Worm (Caenorhabditis elegans) whole organism, L4 larva: Measurements from ENCODE around the gene fkh-4.
A peak's percentile ranks its signal among the peaks of the same experiment; 100 is the strongest.

Source experiments
- D1046.2 ChIP-seq: fragments of 200-800 bp; sonication (Bioruptor generic); IDR thresholded peaks from 2 replicates; pipeline ENCODE4 v1.3.6; 2022; ENCODE audit warnings: missing genetic modification characterization, missing compliant biosample characterization
- F10B5.3 ChIP-seq: sonication (generic microtip); optimal IDR thresholded peaks from 2 replicates; lab custom pipeline; 2016; ENCODE audit warnings: mild to moderate bottlenecking, missing genetic modification characterization, missing compliant biosample characterization
- F26F4.8 ChIP-seq: fragments of 200-800 bp; sonication (Bioruptor generic); conservative IDR thresholded peaks from 2 replicates; pipeline ENCODE4 v1.3.6; 2022; ENCODE audit warnings: missing genetic modification characterization, missing compliant biosample characterization
- F44E2.7 ChIP-seq: fragments of 200-800 bp; sonication (Bioruptor generic); IDR thresholded peaks from 2 replicates; pipeline ENCODE4 v2.1.2; 2022; ENCODE audit warnings: missing genetic modification characterization, missing compliant biosample characterization
- R02D3.7 ChIP-seq: fragments of 150-350 bp; sonication (generic microtip); optimal IDR thresholded peaks from 3 replicates; lab custom pipeline; 2014; ENCODE audit warnings: missing biosample characterization, missing genetic modification characterization
- T20F7.1 ChIP-seq: fragments of 200-800 bp; sonication (Bioruptor generic); optimal IDR thresholded peaks from 2 replicates; lab custom pipeline; 2018; ENCODE audit warnings: mild to moderate bottlenecking, missing genetic modification characterization, missing compliant biosample characterization
- Y5F2A.4 ChIP-seq: fragments of 200-800 bp; sonication (Bioruptor generic); optimal IDR thresholded peaks from 2 replicates; lab custom pipeline; 2018; ENCODE audit warnings: mild to moderate bottlenecking, missing genetic modification characterization, missing compliant biosample characterization
- ZK337.2 ChIP-seq: fragments of 200-800 bp; sonication (Bioruptor generic); IDR thresholded peaks from 2 replicates; pipeline ENCODE4 v1.3.6; 2022; ENCODE audit warnings: missing genetic modification reagents, missing genetic modification characterization, missing compliant biosample characterization
- aha-1 ChIP-seq: fragments of 150-350 bp; peaks from one replicate; lab custom pipeline; 2014; ENCODE audit warnings: missing biosample characterization, missing genetic modification characterization
- ama-1 ChIP-seq: fragments of 150-350 bp; optimal IDR thresholded peaks from 2 replicates; lab custom pipeline; 2014; ENCODE audit warnings: inconsistent platforms, mixed read lengths
- arid-1 ChIP-seq: fragments of 200-800 bp; sonication (Bioruptor generic); conservative IDR thresholded peaks from 2 replicates; pipeline ENCODE4 v1.3.6; 2022; ENCODE audit warnings: missing genetic modification reagents, missing genetic modification characterization, missing compliant biosample characterization
- attf-4 ChIP-seq: sonication (generic microtip); optimal IDR thresholded peaks from 3 replicates; lab custom pipeline; 2017; ENCODE audit warnings: missing biosample characterization, missing genetic modification characterization
- ceh-32 ChIP-seq: sonication (generic microtip); optimal IDR thresholded peaks from 2 replicates; lab custom pipeline; 2016; ENCODE audit warnings: mild to moderate bottlenecking, missing genetic modification characterization, missing compliant biosample characterization; ENCODE audit not compliant: poor library complexity
- ceh-44 ChIP-seq: fragments of 200-800 bp; sonication (Bioruptor generic); IDR thresholded peaks from 2 replicates; pipeline ENCODE4 v1.3.6; 2022; ENCODE audit warnings: missing genetic modification reagents, missing genetic modification characterization, missing compliant biosample characterization
- ceh-62 ChIP-seq: sonication (generic microtip); optimal IDR thresholded peaks from 2 replicates; lab custom pipeline; 2017; ENCODE audit warnings: missing biosample characterization, missing genetic modification characterization
- ceh-82 ChIP-seq: sonication (generic microtip); optimal IDR thresholded peaks from 2 replicates; lab custom pipeline; 2017; ENCODE audit warnings: missing biosample characterization, missing genetic modification characterization
- ces-1 ChIP-seq: fragments of 150-350 bp; sonication (generic microtip); optimal IDR thresholded peaks from 4 replicates; lab custom pipeline; 2014; ENCODE audit warnings: missing biosample characterization, missing genetic modification reagents, missing genetic modification characterization
- daf-16 ChIP-seq, 3 experiments: sonication (generic microtip); optimal IDR thresholded peaks; 2 replicates each; lab custom pipeline; 2016 to 2017; ENCODE audit warnings: missing genetic modification characterization in 3 of 3, missing genetic modification reagents in 3 of 3, mild to moderate bottlenecking in 2 of 3, missing compliant biosample characterization in 2 of 3, missing biosample characterization in 1 of 3, moderate library complexity in 1 of 3
- daf-8 ChIP-seq: fragments of 200-800 bp; sonication (Bioruptor generic); IDR thresholded peaks from 2 replicates; pipeline ENCODE4 v1.3.6; 2022; ENCODE audit warnings: missing genetic modification characterization, missing compliant biosample characterization
- dmd-8 ChIP-seq: fragments of 200-800 bp; sonication (Bioruptor generic); IDR thresholded peaks from 2 replicates; pipeline ENCODE4 v1.3.6; 2022; ENCODE audit warnings: missing genetic modification characterization, missing compliant biosample characterization
- dmd-9 ChIP-seq: fragments of 200-800 bp; sonication (Bioruptor generic); IDR thresholded peaks from 2 replicates; pipeline ENCODE4 v1.3.6; 2022; ENCODE audit warnings: missing genetic modification reagents, missing genetic modification characterization, missing compliant biosample characterization
- egl-43 ChIP-seq: fragments of 200-800 bp; sonication (Bioruptor generic); IDR thresholded peaks from 2 replicates; pipeline ENCODE4 v1.3.6; 2022; ENCODE audit warnings: missing genetic modification reagents, missing genetic modification characterization, missing compliant biosample characterization
- fos-1 ChIP-seq: fragments of 150-350 bp; optimal IDR thresholded peaks from 2 replicates; lab custom pipeline; 2014; ENCODE audit warnings: missing biosample characterization, missing genetic modification characterization
- hif-1 ChIP-seq, 2 experiments: sonication (generic microtip); optimal IDR thresholded peaks; 2 replicates each; lab custom pipeline; 2016 to 2017; ENCODE audit warnings: missing compliant biosample characterization in 2 of 2, missing genetic modification characterization in 2 of 2, missing genetic modification reagents in 2 of 2, missing genotype in 2 of 2, mild to moderate bottlenecking in 1 of 2
- hmg-1.1 ChIP-seq: fragments of 200-800 bp; sonication (Bioruptor generic); IDR thresholded peaks from 2 replicates; pipeline ENCODE4 v1.3.6; 2022; ENCODE audit warnings: missing genetic modification reagents, missing genetic modification characterization, missing compliant biosample characterization
- jun-1 ChIP-seq: fragments of 150-350 bp; optimal IDR thresholded peaks from 2 replicates; lab custom pipeline; 2014; ENCODE audit warnings: missing biosample characterization, missing genetic modification reagents, missing genetic modification characterization
- lim-7 ChIP-seq: fragments of 200-800 bp; sonication (Bioruptor generic); IDR thresholded peaks from 2 replicates; pipeline ENCODE4 v1.3.6; 2022; ENCODE audit warnings: missing genetic modification characterization, missing compliant biosample characterization
- lin-29 ChIP-seq: fragments of 200-800 bp; sonication (Bioruptor generic); IDR thresholded peaks from 2 replicates; pipeline ENCODE4 v1.3.6; 2022; ENCODE audit warnings: missing genetic modification reagents, missing genetic modification characterization, missing compliant biosample characterization
- lin-38 ChIP-seq: fragments of 200-800 bp; sonication (Bioruptor generic); IDR thresholded peaks from 2 replicates; pipeline ENCODE4 v1.3.6; 2022; ENCODE audit warnings: missing genetic modification reagents, missing genetic modification characterization, missing compliant biosample characterization
- lin-39 ChIP-seq: fragments of 150-350 bp; optimal IDR thresholded peaks from 2 replicates; lab custom pipeline; 2014; ENCODE audit warnings: missing biosample characterization, missing genetic modification reagents, missing genetic modification characterization
- madf-5 ChIP-seq, 2 experiments: fragments of 200-800 bp; sonication (Bioruptor generic); IDR thresholded peaks; 2 replicates each; pipeline ENCODE4 v1.3.6; 2022; ENCODE audit warnings: missing compliant biosample characterization in 2 of 2, missing genetic modification characterization in 2 of 2
- mep-1 ChIP-seq: fragments of 150-350 bp; sonication (generic microtip); optimal IDR thresholded peaks from 3 replicates; lab custom pipeline; 2014; ENCODE audit warnings: missing biosample characterization, missing genetic modification characterization
- nhr-102 ChIP-seq: sonication (generic microtip); optimal IDR thresholded peaks from 2 replicates; lab custom pipeline; 2016; ENCODE audit warnings: mild to moderate bottlenecking, missing genetic modification characterization, moderate library complexity, missing compliant biosample characterization
- nhr-11 ChIP-seq: fragments of 150-350 bp; optimal IDR thresholded peaks from 2 replicates; lab custom pipeline; 2014; ENCODE audit warnings: missing biosample characterization, missing genetic modification characterization
- nhr-25 ChIP-seq: sonication (generic microtip); optimal IDR thresholded peaks from 2 replicates; lab custom pipeline; 2017; ENCODE audit warnings: missing genetic modification characterization, mild to moderate bottlenecking, missing compliant biosample characterization, antibody characterized with exemption, moderate library complexity, borderline replicate concordance; ENCODE audit not compliant: insufficient read depth
- nhr-28 ChIP-seq: fragments of 150-350 bp; optimal IDR thresholded peaks from 2 replicates; lab custom pipeline; 2014; ENCODE audit warnings: missing biosample characterization, missing genetic modification characterization
- nhr-48 ChIP-seq: sonication (generic microtip); optimal IDR thresholded peaks from 2 replicates; lab custom pipeline; 2016; ENCODE audit warnings: mild to moderate bottlenecking, missing genetic modification characterization, missing compliant biosample characterization
- saeg-2 ChIP-seq: fragments of 200-800 bp; sonication (Bioruptor generic); IDR thresholded peaks from 2 replicates; pipeline ENCODE4 v1.3.6; 2022; ENCODE audit warnings: missing genetic modification reagents, missing genetic modification characterization, missing compliant biosample characterization
- sdz-12 ChIP-seq: fragments of 200-800 bp; sonication (Bioruptor generic); optimal IDR thresholded peaks from 2 replicates; lab custom pipeline; 2018; ENCODE audit warnings: mild to moderate bottlenecking, missing genetic modification characterization, missing compliant biosample characterization
- set-16 ChIP-seq: fragments of 200-800 bp; sonication (Bioruptor generic); IDR thresholded peaks from 2 replicates; pipeline ENCODE4 v1.3.6; 2022; ENCODE audit warnings: missing genetic modification reagents, missing genetic modification characterization, missing compliant biosample characterization
- skn-1 ChIP-seq: fragments of 150-350 bp; optimal IDR thresholded peaks from 2 replicates; lab custom pipeline; 2014; ENCODE audit warnings: missing biosample characterization, missing genetic modification characterization
- snpc-1.2 ChIP-seq: fragments of 200-800 bp; sonication (Bioruptor generic); IDR thresholded peaks from 2 replicates; pipeline ENCODE4 v1.3.6; 2022; ENCODE audit warnings: missing genetic modification reagents, missing genetic modification characterization, missing compliant biosample characterization
- spr-1 ChIP-seq: sonication (generic microtip); optimal IDR thresholded peaks from 2 replicates; lab custom pipeline; 2016; ENCODE audit warnings: mild to moderate bottlenecking, missing genetic modification characterization, missing compliant biosample characterization
- spr-3 ChIP-seq: fragments of 200-800 bp; sonication (Bioruptor generic); optimal IDR thresholded peaks from 2 replicates; lab custom pipeline; 2018; ENCODE audit warnings: mild to moderate bottlenecking, missing genetic modification characterization, missing compliant biosample characterization
- vab-7 ChIP-seq: fragments of 200-800 bp; sonication (Bioruptor generic); IDR thresholded peaks from 2 replicates; pipeline ENCODE4 v1.3.6; 2022; ENCODE audit warnings: missing genetic modification reagents, missing genetic modification characterization, missing compliant biosample characterization
- zfp-2 ChIP-seq: sonication (generic microtip); optimal IDR thresholded peaks from 2 replicates; lab custom pipeline; 2016; ENCODE audit warnings: mild to moderate bottlenecking, missing genetic modification characterization, missing compliant biosample characterization
- ztf-11 ChIP-seq: fragments of 150-350 bp; optimal IDR thresholded peaks from 2 replicates; lab custom pipeline; 2014; ENCODE audit warnings: missing biosample characterization, missing genetic modification characterization
- ztf-7 ChIP-seq: fragments of 150-350 bp; optimal IDR thresholded peaks from 2 replicates; lab custom pipeline; 2014; ENCODE audit warnings: missing biosample characterization, missing genetic modification characterization

The fkh-4 gene

ce11 chrX:13444267-13444666, 15.6 kb upstream of the fkh-4 start:
- TF ChIP-seq lim-7: peak; percentile 65
- no peak for TF ChIP-seq hmg-1.1 (GFP tag; lab: Robert Waterston, UW)
- no peak for TF ChIP-seq ceh-32
- TF ChIP-seq egl-43 (GFP tag; lab: Robert Waterston, UW): 0 out of 2 replicates have a peak, but pooled peaks have one; percentile 37
- TF ChIP-seq attf-4 (tag; lab: Kevin White, UChicago): no peak
- no peak for TF ChIP-seq F44E2.7 (GFP tag; lab: Robert Waterston, UW)
- no peak for TF ChIP-seq zfp-2
- no peak for TF ChIP-seq ces-1 (GFP tag; lab: Kevin White, UChicago)
- TF ChIP-seq daf-16 (GFP tag; optimal IDR thresholded peaks at IDR 0.05; lab: Kevin White, UChicago): no peak
- TF ChIP-seq daf-16 (tag; optimal IDR thresholded peaks at IDR 0.05; lab: Kevin White, UChicago): peak; percentile 35
- TF ChIP-seq lin-38 (GFP tag; lab: Robert Waterston, UW): peak; percentile 41; the same call in 1 of the 2 replicates
- no peak for TF ChIP-seq arid-1 (GFP tag; lab: Robert Waterston, UW)
- no peak for TF ChIP-seq R02D3.7 (tag; lab: Kevin White, UChicago)
- peak; percentile 94 for TF ChIP-seq aha-1 (tag; lab: Kevin White, UChicago)
- TF ChIP-seq madf-5 (GFP tag; IDR thresholded peaks at IDR 0.05; lab: Robert Waterston, UW): 0 out of 4 replicates have a peak, but pooled peaks of 1 of the 2 experiments have one; percentile 28

ce11 chrX:13443283-13443682, 14.6 kb upstream of the fkh-4 start:
- peak; percentile 72 for TF ChIP-seq egl-43 (GFP tag; lab: Robert Waterston, UW)
- TF ChIP-seq ceh-62 (tag; lab: Kevin White, UChicago): no peak
- peak in 1 of 2 experiments; percentile 18 for TF ChIP-seq daf-16 (GFP tag; optimal IDR thresholded peaks at IDR 0.05; lab: Kevin White, UChicago)
- no peak for TF ChIP-seq daf-16 (tag; optimal IDR thresholded peaks at IDR 0.05; lab: Kevin White, UChicago)
- no peak for TF ChIP-seq hif-1 (tag; optimal IDR thresholded peaks at IDR 0.05; lab: Kevin White, UChicago)
- no peak for TF ChIP-seq nhr-25 (tag; lab: Kevin White, UChicago)
- no peak for TF ChIP-seq spr-1 (tag; lab: Kevin White, UChicago)
- TF ChIP-seq mep-1: no peak
- 0 out of 2 replicates have a peak, but pooled peaks have one; percentile 21 for TF ChIP-seq D1046.2
- TF ChIP-seq dmd-8 (GFP tag; lab: Robert Waterston, UW): 0 out of 2 replicates have a peak, but pooled peaks have one; percentile 15
- TF ChIP-seq vab-7 (GFP tag; lab: Robert Waterston, UW): peak; percentile 48; the same call in 1 of the 2 replicates
- peak; percentile 80 for TF ChIP-seq snpc-1.2 (GFP tag; lab: Robert Waterston, UW)
- 0 out of 2 replicates have a peak, but pooled peaks have one; percentile 46 for TF ChIP-seq lim-7
- TF ChIP-seq ceh-44: no peak
- TF ChIP-seq Y5F2A.4: no peak
- TF ChIP-seq lin-38 (GFP tag; lab: Robert Waterston, UW): peak; percentile 35

ce11 chrX:13442446-13442845, 13.8 kb upstream of the fkh-4 start:
- TF ChIP-seq ztf-11 (tag; lab: Kevin White, UChicago) (no peak), saeg-2 (no peak), egl-43 (GFP tag; lab: Robert Waterston, UW) (peak; percentile 83), Y5F2A.4 (no peak), T20F7.1 (GFP tag; lab: Kevin White, UChicago) (no peak), skn-1 (tag; lab: Kevin White, UChicago) (no peak), F26F4.8 (GFP tag; lab: Robert Waterston, UW) (peak; percentile 42; the same call in 1 of the 2 replicates), dmd-9 (GFP tag; lab: Robert Waterston, UW) (no peak), F10B5.3 (tag; lab: Kevin White, UChicago) (no peak), ama-1 (no peak), nhr-11 (no peak), daf-8 (GFP tag; lab: Robert Waterston, UW) (no peak), lin-39 (tag; lab: Kevin White, UChicago) (no peak), sdz-12 (GFP tag; lab: Kevin White, UChicago) (no peak), jun-1 (tag; lab: Kevin White, UChicago) (peak; percentile 20), lin-29 (GFP tag; lab: Robert Waterston, UW) (0 out of 2 replicates have a peak, but pooled peaks have one; percentile 44), ZK337.2 (GFP tag; lab: Robert Waterston, UW) (peak; percentile 63), spr-3 (GFP tag; lab: Kevin White, UChicago) (no peak), ztf-7 (tag; lab: Kevin White, UChicago) (peak; percentile 51), set-16 (GFP tag; lab: Robert Waterston, UW) (no peak), nhr-28 (tag; lab: Kevin White, UChicago) (no peak), ceh-82 (tag; lab: Kevin White, UChicago) (no peak), hif-1 (tag; optimal IDR thresholded peaks at IDR 0.05; lab: Kevin White, UChicago) (no peak), nhr-102 (tag; lab: Kevin White, UChicago) (peak; percentile 56), fos-1 (tag; lab: Kevin White, UChicago) (no peak), nhr-48 (tag; lab: Kevin White, UChicago) (peak; percentile 31)
